Worm (Caenorhabditis elegans) whole organism, early embryonic: ENCODE data around the gene ZK1290.13.

ENCODE experiments used
- B0310.2 ChIP-seq: sonication (generic microtip); optimal IDR thresholded peaks from 2 replicates; lab custom pipeline; 2016; ENCODE audit warnings: mild to moderate bottlenecking, missing genetic modification characterization, missing compliant biosample characterization
- F13C5.2 ChIP-seq: sonication (generic microtip); optimal IDR thresholded peaks from 2 replicates; lab custom pipeline; 2017; ENCODE audit warnings: mild to moderate bottlenecking, missing genetic modification characterization, inconsistent platforms, missing compliant biosample characterization
- ama-1 ChIP-seq: fragments of 150-350 bp; optimal IDR thresholded peaks from 2 replicates; lab custom pipeline; 2014
- ceh-36 ChIP-seq: sonication (generic microtip); optimal IDR thresholded peaks from 2 replicates; lab custom pipeline; 2016; ENCODE audit warnings: missing genetic modification characterization, inconsistent platforms, missing compliant biosample characterization
- flt-1 ChIP-seq: fragments of 200-800 bp; sonication (Bioruptor generic); IDR thresholded peaks from 2 replicates; pipeline ENCODE4 v1.3.6; 2022; ENCODE audit warnings: missing genetic modification characterization, missing compliant biosample characterization
- hnd-1 ChIP-seq: sonication (generic microtip); optimal IDR thresholded peaks from 2 replicates; lab custom pipeline; 2016; ENCODE audit warnings: missing genetic modification characterization, missing compliant biosample characterization
- pes-1 ChIP-seq: fragments of 200-800 bp; sonication (Bioruptor generic); IDR thresholded peaks from 2 replicates; pipeline ENCODE4 v1.3.6; 2022; ENCODE audit warnings: missing genetic modification reagents, missing genetic modification characterization, missing compliant biosample characterization
- sea-1 ChIP-seq: fragments of 200-800 bp; sonication (Bioruptor generic); conservative IDR thresholded peaks from 2 replicates; pipeline ENCODE4 v1.3.6; 2022; ENCODE audit warnings: missing genetic modification characterization, missing compliant biosample characterization
- tbx-11 ChIP-seq: fragments of 200-800 bp; sonication (Bioruptor generic); IDR thresholded peaks from 2 replicates; pipeline ENCODE4 v1.3.6; 2022; ENCODE audit warnings: missing genetic modification characterization, missing compliant biosample characterization
- tbx-37 ChIP-seq: fragments of 200-800 bp; sonication (Bioruptor generic); conservative IDR thresholded peaks from 2 replicates; pipeline ENCODE4 v1.3.6; 2022; ENCODE audit warnings: missing genetic modification reagents, missing genetic modification characterization, missing compliant biosample characterization
- tra-4 ChIP-seq: sonication (generic microtip); optimal IDR thresholded peaks from 2 replicates; lab custom pipeline; 2017; ENCODE audit warnings: missing genetic modification characterization, missing compliant biosample characterization

DNA sequence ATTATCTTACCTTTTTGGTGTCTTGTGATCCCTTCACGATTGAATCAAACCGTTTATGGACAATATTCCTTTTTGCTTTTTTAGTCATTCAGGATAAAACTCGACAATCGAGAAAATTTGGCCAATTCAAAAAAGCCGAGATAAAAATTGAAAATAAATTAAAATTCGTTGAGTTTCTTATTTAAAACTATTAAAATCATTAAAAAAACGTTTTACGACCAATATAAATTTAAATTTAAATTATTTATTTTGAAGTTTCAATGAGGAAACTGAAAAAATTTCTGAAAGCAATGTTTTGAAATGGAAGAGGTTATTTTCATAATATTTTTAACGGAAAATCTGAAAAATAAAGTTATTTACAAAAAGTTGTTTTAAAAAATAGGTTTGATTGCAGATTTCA, 11.5 kb upstream of the ZK1290.13 start, which contains the start of gene ZK1290.15:
- TF ChIP-seq pes-1: no peak
- TF ChIP-seq tbx-11 (GFP tag; lab: Robert Waterston, UW): no peak
- TF ChIP-seq tbx-37 (GFP tag; lab: Robert Waterston, UW): no peak
- TF ChIP-seq sea-1 (GFP tag; lab: Robert Waterston, UW): no peak
- no peak for TF ChIP-seq hnd-1 (tag; lab: Kevin White, UChicago)
- TF ChIP-seq ama-1 (lab: Kevin White, UChicago): no peak
- no peak for TF ChIP-seq B0310.2
- no peak for TF ChIP-seq F13C5.2 (tag; lab: Kevin White, UChicago)
- TF ChIP-seq flt-1 (GFP tag; lab: Robert Waterston, UW): no peak
- TF ChIP-seq tra-4 (tag; lab: Kevin White, UChicago): no peak
- TF ChIP-seq ceh-36 (tag; lab: Kevin White, UChicago): no peak
